Worm (Caenorhabditis elegans): ENCODE results near the gene kin-15.

The kin-15 gene

ce11 chrII:9397496-9397895 is 36.0 kb downstream of the kin-15 start, which contains the start of gene Y51B9A.9:
TSS of gene Y51B9A.9 (minus strand) at chrII:9397596.
- TF ChIP-seq klf-2 (GFP tag; conservative IDR thresholded peaks at IDR 0.05) (no peak), flt-1 (GFP tag; IDR thresholded peaks at IDR 0.05) (no peak), tab-1 (GFP tag; IDR thresholded peaks at IDR 0.05) (no peak), med-1 (GFP tag; optimal IDR thresholded peaks at IDR 0.05; ENCODE audit: insufficient read depth) (no peak), ztf-29 (GFP tag; IDR thresholded peaks at IDR 0.05) (no peak), T22C8.4 (GFP tag; IDR thresholded peaks at IDR 0.05) (no peak), ref-1 (GFP tag; conservative IDR thresholded peaks at IDR 0.05) (no peak), cog-1 (tag; optimal IDR thresholded peaks at IDR 0.05) (no peak), ztf-23 (GFP tag; IDR thresholded peaks at IDR 0.05) (no peak)

DNA sequence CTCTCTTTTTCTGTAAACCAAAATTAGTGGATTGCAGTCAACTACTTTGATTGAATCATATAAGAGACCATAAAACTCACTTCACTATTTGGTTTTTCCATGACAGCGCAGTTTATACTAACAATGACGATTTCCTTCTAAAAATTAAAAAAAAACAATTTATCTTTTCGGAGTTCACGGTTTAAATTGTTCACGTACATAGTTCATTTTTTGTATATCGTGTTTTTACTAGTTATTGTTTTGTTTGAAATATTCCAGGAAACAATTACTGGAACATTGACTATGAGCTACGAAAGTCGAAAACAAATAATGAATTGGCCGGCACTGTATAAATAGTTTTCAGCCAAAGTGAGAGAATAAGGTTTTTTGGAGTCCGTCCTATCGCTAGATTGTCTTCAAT is 40.8 kb downstream of the kin-15 start, which contains the start of gene lido-17:
Gene lido-17, minus strand, starts transcription at position 101 of the 400 bp plus-strand sequence.
- TF ChIP-seq flt-1 (GFP tag; IDR thresholded peaks at IDR 0.05): no peak

DNA sequence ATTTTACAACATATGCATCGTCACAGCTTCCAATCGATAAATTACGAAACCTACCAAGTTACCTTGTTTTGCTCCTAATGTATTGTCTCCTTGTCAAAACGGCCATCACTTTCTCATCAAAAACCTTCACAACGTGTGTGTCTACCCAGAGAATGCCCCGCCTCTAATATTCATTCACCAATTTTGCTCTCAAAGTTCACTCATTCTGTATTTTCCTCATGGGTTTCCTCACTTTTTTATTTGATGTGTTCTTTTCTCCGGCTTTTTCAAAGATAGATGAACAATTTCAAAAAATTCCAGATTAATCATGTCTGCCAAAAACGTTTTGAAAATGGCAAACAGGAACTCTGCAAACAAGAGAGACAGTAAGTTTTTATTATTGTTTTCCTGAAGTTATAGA is 48.3 kb downstream of the kin-15 start, which contains the start of gene C06C3.7:
Gene C06C3.7, plus strand, starts transcription at position 301 of the 400 bp plus-strand sequence.
- TF ChIP-seq T22C8.4 (GFP tag; IDR thresholded peaks at IDR 0.05) (no peak), ztf-29 (GFP tag; IDR thresholded peaks at IDR 0.05) (no peak), ztf-23 (GFP tag; IDR thresholded peaks at IDR 0.05) (no peak), klf-2 (GFP tag; conservative IDR thresholded peaks at IDR 0.05) (no peak), tab-1 (GFP tag; IDR thresholded peaks at IDR 0.05) (no peak), med-1 (GFP tag; optimal IDR thresholded peaks at IDR 0.05; ENCODE audit: insufficient read depth) (no peak), flt-1 (GFP tag; IDR thresholded peaks at IDR 0.05) (no peak), cog-1 (tag; optimal IDR thresholded peaks at IDR 0.05) (no peak), ref-1 (GFP tag; conservative IDR thresholded peaks at IDR 0.05) (no peak)
